Fruit fly (Drosophila melanogaster) whole organism, embryonic: ENCODE data around the gene TfIIS.
A peak's percentile ranks its signal among the peaks of the same experiment; 100 is the strongest.

ENCODE experiments used
- CG13775 ChIP-seq: fragments of 200-800 bp; sonication (Bioruptor generic); optimal IDR thresholded peaks from 3 replicates; lab custom pipeline; 2017; ENCODE audit warnings: missing biosample characterization, mild to moderate bottlenecking, missing genetic modification characterization
- CG1647 ChIP-seq: fragments of 200-800 bp; sonication (Bioruptor generic); optimal IDR thresholded peaks from 3 replicates; lab custom pipeline; 2016; ENCODE audit warnings: missing biosample characterization, missing genetic modification characterization
- CG18619 ChIP-seq: fragments of 200-800 bp; sonication (Bioruptor generic); optimal IDR thresholded peaks from 3 replicates; lab custom pipeline; 2017; ENCODE audit warnings: missing biosample characterization, mild to moderate bottlenecking, missing genetic modification characterization
- CG7556 ChIP-seq: fragments of 200-800 bp; sonication (Bioruptor generic); optimal IDR thresholded peaks from 2 replicates; lab custom pipeline; 2017; ENCODE audit warnings: missing biosample characterization, mild to moderate bottlenecking, missing genetic modification characterization
- CG7963 ChIP-seq: fragments of 200-800 bp; sonication (Bioruptor generic); IDR thresholded peaks from 3 replicates; pipeline ENCODE4 v1.3.6; 2022; ENCODE audit warnings: missing biosample characterization, missing genetic modification characterization; ENCODE audit not compliant: partially characterized antibody
- H2.0 ChIP-seq: fragments of 200-800 bp; sonication (Bioruptor generic); IDR thresholded peaks from 2 replicates; pipeline ENCODE4 v1.3.6; 2022; ENCODE audit warnings: missing biosample characterization, missing genetic modification characterization
- Lhr ChIP-seq: fragments of 200-800 bp; sonication (Bioruptor generic); optimal IDR thresholded peaks from 3 replicates; lab custom pipeline; 2017; ENCODE audit warnings: mild to moderate bottlenecking, missing biosample characterization, missing genetic modification reagents, missing genetic modification characterization
- abd-A ChIP-seq: fragments of 200-800 bp; sonication (Bioruptor generic); optimal IDR thresholded peaks from 3 replicates; lab custom pipeline; 2019; ENCODE audit warnings: missing biosample characterization, mild to moderate bottlenecking, missing genetic modification characterization, moderate library complexity
- inv ChIP-seq: fragments of 200-800 bp; sonication (Bioruptor generic); IDR thresholded peaks from 2 replicates; pipeline ENCODE4 v1.3.6; 2022; ENCODE audit warnings: missing biosample characterization, missing genetic modification characterization; ENCODE audit not compliant: partially characterized antibody
- jigr1 ChIP-seq: fragments of 200-800 bp; sonication (Bioruptor generic); IDR thresholded peaks from 3 replicates; pipeline ENCODE4 v1.3.6; 2022; ENCODE audit warnings: missing biosample characterization, missing genetic modification characterization
- pb ChIP-seq: fragments of 200-800 bp; sonication (Bioruptor generic); optimal IDR thresholded peaks from 3 replicates; lab custom pipeline; 2016; ENCODE audit warnings: missing biosample characterization, missing genetic modification characterization
- phol ChIP-seq: fragments of 200-800 bp; sonication (Bioruptor generic); optimal IDR thresholded peaks from 3 replicates; lab custom pipeline; 2018; ENCODE audit warnings: missing biosample characterization, mild to moderate bottlenecking, missing genetic modification characterization, moderate library complexity
- psq ChIP-seq: fragments of 200-800 bp; sonication (Bioruptor generic); optimal IDR thresholded peaks from 2 replicates; lab custom pipeline; 2017; ENCODE audit warnings: missing biosample characterization, missing genetic modification characterization
- zfh1 ChIP-seq: fragments of 200-800 bp; sonication (Bioruptor generic); IDR thresholded peaks from 3 replicates; pipeline ENCODE4 v1.3.6; 2022; ENCODE audit warnings: missing biosample characterization, missing genetic modification characterization

DNA sequence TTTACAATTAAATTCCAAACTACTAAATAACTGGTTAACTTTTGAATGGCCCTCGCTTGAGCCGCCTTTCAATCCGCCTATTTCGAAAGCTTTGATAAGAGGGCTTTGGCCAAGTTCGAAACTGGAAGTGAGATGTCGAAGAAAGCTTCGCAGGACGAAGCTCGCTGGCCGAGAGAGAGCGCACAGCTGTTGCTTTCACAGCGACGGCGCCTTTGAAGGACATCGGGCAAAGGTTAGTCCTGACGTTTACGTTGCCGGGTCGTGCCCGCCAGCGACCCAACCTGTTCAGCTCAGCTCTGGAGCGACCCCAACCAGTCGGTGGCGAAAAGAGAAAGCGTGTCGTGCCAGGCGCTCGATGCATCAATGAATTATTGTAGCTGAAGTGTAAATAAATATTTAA, 48.8 kb downstream of the TfIIS start:
- TF ChIP-seq abd-A: peak; percentile 67
- no peak for TF ChIP-seq CG13775 (GFP tag; lab: Kevin White, UChicago)
- TF ChIP-seq CG18619 (GFP tag; lab: Kevin White, UChicago): no peak
- TF ChIP-seq H2.0 (GFP tag; lab: Robert Waterston, UW): no peak
- no peak for TF ChIP-seq CG7963 (GFP tag; lab: Robert Waterston, UW)
- TF ChIP-seq zfh1: no peak
- TF ChIP-seq jigr1: no peak
- no peak for TF ChIP-seq inv (GFP tag; lab: Robert Waterston, UW)
- TF ChIP-seq Lhr (GFP tag; lab: Kevin White, UChicago): no peak
- no peak for TF ChIP-seq CG1647
- TF ChIP-seq pb (GFP tag; lab: Kevin White, UChicago): no peak
- no peak for TF ChIP-seq phol (tag; lab: Kevin White, UChicago)
- no peak for TF ChIP-seq psq (GFP tag; lab: Kevin White, UChicago)
- no peak for TF ChIP-seq CG7556 (GFP tag; lab: Kevin White, UChicago)
